Worm (Caenorhabditis elegans) whole organism, late embryonic: ENCODE measurements around the gene srx-50.

Experiments
- K09A11.1 ChIP-seq: sonication (generic microtip); optimal IDR thresholded peaks from 2 replicates; lab custom pipeline; 2017; ENCODE audit warnings: antibody characterized with exemption, mild to moderate bottlenecking, missing genetic modification characterization, missing compliant biosample characterization; ENCODE audit not compliant: insufficient read depth
- ceh-9 ChIP-seq: sonication (generic microtip); optimal IDR thresholded peaks from 2 replicates; lab custom pipeline; 2016; ENCODE audit warnings: mild to moderate bottlenecking, missing genetic modification characterization, inconsistent platforms, missing compliant biosample characterization
- eyg-1 ChIP-seq: sonication (generic microtip); optimal IDR thresholded peaks from 2 replicates; lab custom pipeline; 2016; ENCODE audit warnings: missing genotype, missing genetic modification characterization, missing compliant biosample characterization
- hlh-8 ChIP-seq: sonication (generic microtip); optimal IDR thresholded peaks from 2 replicates; lab custom pipeline; 2016; ENCODE audit warnings: missing genotype, missing genetic modification characterization, missing compliant biosample characterization
- rnt-1 ChIP-seq: sonication (generic microtip); optimal IDR thresholded peaks from 2 replicates; lab custom pipeline; 2016; ENCODE audit warnings: missing genetic modification characterization, missing compliant biosample characterization

DNA sequence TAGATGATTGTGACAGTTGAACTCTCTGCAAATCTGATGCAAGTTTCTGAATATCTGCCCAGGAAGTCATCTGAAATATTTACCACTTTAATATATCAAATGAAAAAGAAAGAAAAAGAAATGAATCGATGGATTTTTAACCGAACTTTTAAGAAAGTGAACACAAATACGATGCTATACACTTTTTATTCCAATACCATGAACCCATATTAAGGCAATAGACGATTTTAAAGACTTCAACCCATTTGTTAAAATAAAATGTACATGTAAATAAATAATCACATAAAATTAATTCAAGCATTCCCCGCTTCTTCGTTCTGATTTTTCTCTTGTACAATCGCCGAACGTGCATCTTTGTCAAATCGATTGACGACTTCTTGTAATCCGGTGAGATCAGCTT is 21.0 kb upstream of the srx-50 start, which contains the start of gene ufl-1:
- no peak for TF ChIP-seq rnt-1 (tag; lab: Kevin White, UChicago)
- no peak for TF ChIP-seq eyg-1 (tag; lab: Kevin White, UChicago)
- no peak for TF ChIP-seq ceh-9 (tag; lab: Kevin White, UChicago)
- no peak for TF ChIP-seq hlh-8 (tag; lab: Kevin White, UChicago)
- TF ChIP-seq K09A11.1 (tag; lab: Kevin White, UChicago) = no peak
